Fruit fly (Drosophila melanogaster) whole organism: ENCODE results near the gene Tfb5.

Experiments used
- Dll ChIP-seq: fragments of >200 bp; optimal IDR thresholded peaks from 2 replicates; lab custom pipeline; 2017
- EcR ChIP-seq, 2 experiments: fragments of >200 bp; optimal IDR thresholded peaks; 2 replicates each; lab custom pipeline; 2017; ENCODE audit warnings: missing biosample characterization in 2 of 2, missing genetic modification characterization in 2 of 2, missing genetic modification reagents in 2 of 2
- psq ChIP-seq: fragments of >200 bp; optimal IDR thresholded peaks from 2 replicates; lab custom pipeline; 2017
- usp ChIP-seq: fragments of >200 bp; optimal IDR thresholded peaks from 2 replicates; lab custom pipeline; 2017; ENCODE audit warnings: missing biosample characterization, missing genetic modification characterization, mixed read lengths

DNA sequence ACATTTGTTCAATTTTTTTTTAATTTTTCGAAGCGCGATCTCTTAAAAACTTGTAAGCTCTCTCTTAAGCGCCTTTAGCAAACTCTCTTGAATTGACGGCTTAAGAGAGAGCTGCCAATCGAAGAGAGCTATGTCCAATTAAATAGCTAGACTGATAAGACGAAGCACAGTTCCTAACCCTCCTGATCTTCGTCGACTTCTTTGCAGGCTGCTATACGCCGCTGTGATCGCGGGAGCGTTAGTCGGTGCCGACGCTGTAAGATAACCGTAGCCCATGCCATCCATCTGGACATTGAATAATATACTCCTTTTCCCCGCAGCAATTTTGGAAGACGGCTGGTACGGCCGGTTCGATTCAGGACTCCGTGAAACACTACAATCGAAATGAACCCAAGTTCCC is 19.9 kb upstream of the Tfb5 start:
- TF ChIP-seq psq (lab: Kevin White, UChicago) = no peak
- no peak for TF ChIP-seq usp (GFP tag; lab: Kevin White, UChicago)
- TF ChIP-seq Dll (lab: Kevin White, UChicago) = no peak
- TF ChIP-seq EcR (GFP tag; optimal IDR thresholded peaks at IDR 0.05; lab: Kevin White, UChicago) = no peak
